Worm (Caenorhabditis elegans): ENCODE results near the gene ceph-41.
"Not testable (repeated sequence)": the region's sequence is repeated elsewhere in the genome, so short reads cannot be mapped to it uniquely, and the experiment has no call there.

ce11 chrIV:8122349-8122748 is 4.7 kb upstream of the ceph-41 start, which contains the start of gene erp-44.3:
- not testable (repeated sequence) for TF ChIP-seq nhr-23, ztf-11, nhr-237 (tag; optimal IDR thresholded peaks at IDR 0.05)
